Fruit fly (Drosophila melanogaster): ENCODE data around the gene shop.
A peak's percentile ranks its signal among the peaks of the same experiment; 100 is the strongest.

- TF ChIP-seq CG13204 (GFP tag; optimal IDR thresholded peaks at IDR 0.05), result no peak
- TF ChIP-seq Ets98B (GFP tag; IDR thresholded peaks at IDR 0.05), result no peak
- TF ChIP-seq CG12605 (GFP tag; IDR thresholded peaks at IDR 0.05), result no peak
- TF ChIP-seq EcR (GFP tag; optimal IDR thresholded peaks at IDR 0.05), result peak; percentile 89
- no peak for TF ChIP-seq rn (GFP tag; IDR thresholded peaks at IDR 0.05)
- TF ChIP-seq CG4496 (GFP tag; IDR thresholded peaks at IDR 0.05), result no peak
Observed at dm6 chrX:18801293-18801692, 47.1 kb downstream of the shop start.

All from whole organism, pupa.